Worm (Caenorhabditis elegans) whole organism, young adult: ENCODE results near the gene F36G3.1.

ENCODE experiments used
- B0035.1 ChIP-seq: sonication (generic microtip); optimal IDR thresholded peaks from 2 replicates; lab custom pipeline; 2016; ENCODE audit warnings: missing genetic modification characterization, mild to moderate bottlenecking, missing compliant biosample characterization, missing genotype, missing genetic modification reagents
- B0261.1 ChIP-seq: sonication (generic microtip); optimal IDR thresholded peaks from 2 replicates; lab custom pipeline; 2016; ENCODE audit warnings: mild to moderate bottlenecking, missing genetic modification characterization, moderate library complexity, missing compliant biosample characterization
- efl-1 ChIP-seq: fragments of 150-350 bp; optimal IDR thresholded peaks from 2 replicates; lab custom pipeline; 2014; ENCODE audit warnings: missing biosample characterization, missing genetic modification reagents, missing genetic modification characterization
- him-1 ChIP-seq: sonication (generic microtip); optimal IDR thresholded peaks from 2 replicates; lab custom pipeline; 2016; ENCODE audit warnings: missing genotype, missing genetic modification reagents, missing genetic modification characterization, missing compliant biosample characterization
- lin-35 ChIP-seq, 3 experiments: fragments of 150-350 bp in 2 of 3; sonication (generic microtip) in 1 of 3; optimal IDR thresholded peaks; 2 replicates each; lab custom pipeline; 2014 to 2018; ENCODE audit warnings: missing biosample characterization in 3 of 3, missing genetic modification characterization in 3 of 3, missing genetic modification reagents in 3 of 3
- tlf-1 ChIP-seq: fragments of 200-800 bp; sonication (Bioruptor generic); optimal IDR thresholded peaks from 2 replicates; lab custom pipeline; 2018; ENCODE audit warnings: mild to moderate bottlenecking, missing genetic modification characterization, missing compliant biosample characterization

ce11 chrX:9822173-9822572, 33.2 kb upstream of the F36G3.1 start, which contains the start of gene dpy-22:
- TF ChIP-seq efl-1 (no peak), him-1 (no peak), lin-35 (GFP tag; optimal IDR thresholded peaks at IDR 0.05; lab: Kevin White, UChicago) (no peak), tlf-1 (GFP tag; lab: Kevin White, UChicago) (no peak), B0035.1 (no peak), B0261.1 (tag; lab: Kevin White, UChicago) (no peak)
